Worm (Caenorhabditis elegans) whole organism, young adult: ENCODE data around the gene K11H12.7.

Experiments used
- D2030.7 ChIP-seq: fragments of 200-800 bp; sonication (Bioruptor generic); IDR thresholded peaks from 2 replicates; pipeline ENCODE4 v1.3.6; 2022; ENCODE audit warnings: missing genetic modification reagents, missing genetic modification characterization, missing compliant biosample characterization
- F52B5.7 ChIP-seq: sonication (generic microtip); optimal IDR thresholded peaks from 2 replicates; lab custom pipeline; 2016; ENCODE audit warnings: mild to moderate bottlenecking, missing genetic modification characterization, missing compliant biosample characterization
- F57C9.4 ChIP-seq: sonication (generic microtip); optimal IDR thresholded peaks from 2 replicates; lab custom pipeline; 2017; ENCODE audit warnings: mild to moderate bottlenecking, missing genetic modification characterization, missing compliant biosample characterization
- K11D2.4 ChIP-seq: fragments of 200-800 bp; sonication (Bioruptor generic); IDR thresholded peaks from 2 replicates; pipeline ENCODE4 v1.3.6; 2022; ENCODE audit warnings: missing genetic modification reagents, missing genetic modification characterization, missing compliant biosample characterization
- T26A5.8 ChIP-seq: sonication (generic microtip); optimal IDR thresholded peaks from 2 replicates; lab custom pipeline; 2016; ENCODE audit warnings: missing genetic modification characterization, missing compliant biosample characterization
- Y56A3A.18 ChIP-seq: fragments of 200-800 bp; sonication (Bioruptor generic); IDR thresholded peaks from 2 replicates; pipeline ENCODE4 v1.3.6; 2022; ENCODE audit warnings: missing genetic modification reagents, missing genetic modification characterization, missing compliant biosample characterization
- Y67H2A.10 ChIP-seq: fragments of 200-800 bp; sonication (Bioruptor generic); conservative IDR thresholded peaks from 2 replicates; pipeline ENCODE4 v1.3.6; 2022; ENCODE audit warnings: missing genetic modification reagents, missing genetic modification characterization, missing compliant biosample characterization
- Y79H2A.3 ChIP-seq: fragments of 200-800 bp; sonication (Bioruptor generic); conservative IDR thresholded peaks from 2 replicates; pipeline ENCODE4 v1.3.6; 2022; ENCODE audit warnings: missing genetic modification reagents, missing genetic modification characterization, missing compliant biosample characterization
- akir-1 ChIP-seq: fragments of 200-800 bp; sonication (Bioruptor generic); optimal IDR thresholded peaks from 2 replicates; lab custom pipeline; 2018; ENCODE audit warnings: mild to moderate bottlenecking, missing genetic modification characterization, moderate library complexity, missing compliant biosample characterization
- ama-1 ChIP-seq, 3 experiments: fragments of 150-350 bp in 1 of 3; sonication (generic microtip) in 2 of 3; optimal IDR thresholded peaks; 2 replicates each; lab custom pipeline; 2014 to 2018; ENCODE audit warnings: missing biosample characterization in 2 of 3, missing genetic modification characterization in 2 of 3, missing genetic modification reagents in 2 of 3
- aptf-2 ChIP-seq: fragments of 200-800 bp; sonication (Bioruptor generic); conservative IDR thresholded peaks from 2 replicates; pipeline ENCODE4 v1.3.6; 2022; ENCODE audit warnings: missing genetic modification reagents, missing genetic modification characterization, missing compliant biosample characterization
- aptf-3 ChIP-seq: fragments of 200-800 bp; sonication (Bioruptor generic); IDR thresholded peaks from 2 replicates; pipeline ENCODE4 v1.3.6; 2022; ENCODE audit warnings: missing genetic modification characterization, missing compliant biosample characterization
- attf-3 ChIP-seq: fragments of 200-800 bp; sonication (Bioruptor generic); conservative IDR thresholded peaks from 2 replicates; pipeline ENCODE4 v1.3.6; 2022; ENCODE audit warnings: missing genetic modification reagents, missing genetic modification characterization, missing compliant biosample characterization
- attf-6 ChIP-seq: fragments of 200-800 bp; sonication (Bioruptor generic); IDR thresholded peaks from 2 replicates; pipeline ENCODE4 v1.3.6; 2022; ENCODE audit warnings: missing genetic modification reagents, missing genetic modification characterization, missing compliant biosample characterization
- bed-1 ChIP-seq: fragments of 200-800 bp; sonication (Bioruptor generic); IDR thresholded peaks from 2 replicates; pipeline ENCODE4 v1.3.6; 2022; ENCODE audit warnings: missing genetic modification reagents, missing genetic modification characterization, missing compliant biosample characterization
- cebp-1 ChIP-seq, 2 experiments: fragments of 200-800 bp in 1 of 2; sonication (Bioruptor generic) in 1 of 2; sonication (generic microtip) in 1 of 2; IDR thresholded peaks in 1 of 2; optimal IDR thresholded peaks in 1 of 2; 2 replicates each; pipeline versions ENCODE4 v1.3.6 to Lab custom; 2017 to 2022; ENCODE audit warnings: missing compliant biosample characterization in 2 of 2, missing genetic modification characterization in 2 of 2, mild to moderate bottlenecking in 1 of 2, missing genetic modification reagents in 1 of 2, moderate library complexity in 1 of 2
- dox-1 ChIP-seq: fragments of 200-800 bp; sonication (Bioruptor generic); IDR thresholded peaks from 2 replicates; pipeline ENCODE4 v1.3.6; 2022; ENCODE audit warnings: missing genetic modification reagents, missing genetic modification characterization, missing compliant biosample characterization
- dpl-1 ChIP-seq: fragments of 150-350 bp; optimal IDR thresholded peaks from 2 replicates; lab custom pipeline; 2014; ENCODE audit warnings: missing biosample characterization, missing genetic modification reagents, missing genetic modification characterization
- ekl-4 ChIP-seq: fragments of 200-800 bp; sonication (Bioruptor generic); IDR thresholded peaks from 2 replicates; pipeline ENCODE4 v1.3.6; 2022; ENCODE audit warnings: missing genetic modification reagents, missing genetic modification characterization, missing compliant biosample characterization
- ets-4 ChIP-seq: fragments of 200-800 bp; sonication (Bioruptor generic); optimal IDR thresholded peaks from 2 replicates; lab custom pipeline; 2018; ENCODE audit warnings: mild to moderate bottlenecking, missing genetic modification characterization, missing compliant biosample characterization
- him-1 ChIP-seq: sonication (generic microtip); optimal IDR thresholded peaks from 2 replicates; lab custom pipeline; 2016; ENCODE audit warnings: missing genotype, missing genetic modification reagents, missing genetic modification characterization, missing compliant biosample characterization
- hlh-26 ChIP-seq: fragments of 200-800 bp; sonication (Bioruptor generic); conservative IDR thresholded peaks from 2 replicates; pipeline ENCODE4 v1.3.6; 2022; ENCODE audit warnings: missing genetic modification reagents, missing genetic modification characterization, missing compliant biosample characterization
- hsf-1 ChIP-seq: fragments of 200-800 bp; sonication (Bioruptor generic); IDR thresholded peaks from 2 replicates; pipeline ENCODE4 v1.3.6; 2022; ENCODE audit warnings: missing genetic modification reagents, missing genetic modification characterization, missing compliant biosample characterization
- lin-54 ChIP-seq: fragments of 200-800 bp; sonication (Bioruptor generic); optimal IDR thresholded peaks from 2 replicates; lab custom pipeline; 2018; ENCODE audit warnings: mild to moderate bottlenecking, missing genetic modification characterization, missing compliant biosample characterization
- madf-3 ChIP-seq: fragments of 200-800 bp; sonication (Bioruptor generic); IDR thresholded peaks from 2 replicates; pipeline ENCODE4 v1.3.6; 2022; ENCODE audit warnings: missing genetic modification reagents, missing genetic modification characterization, missing compliant biosample characterization
- mes-4 ChIP-seq: sonication (generic microtip); optimal IDR thresholded peaks from 2 replicates; lab custom pipeline; 2016; ENCODE audit warnings: missing genotype, missing genetic modification characterization, missing compliant biosample characterization
- nfya-1 ChIP-seq: sonication (generic microtip); optimal IDR thresholded peaks from 2 replicates; lab custom pipeline; 2017; ENCODE audit warnings: antibody characterized with exemption, missing compliant biosample characterization, missing genetic modification characterization, borderline replicate concordance; ENCODE audit not compliant: insufficient read depth
- nfyb-1 ChIP-seq: fragments of 200-800 bp; sonication (Bioruptor generic); IDR thresholded peaks from 2 replicates; pipeline ENCODE4 v1.3.6; 2022; ENCODE audit warnings: missing genetic modification reagents, missing genetic modification characterization, missing compliant biosample characterization
- nhr-179 ChIP-seq: sonication (generic microtip); optimal IDR thresholded peaks from 2 replicates; lab custom pipeline; 2016; ENCODE audit warnings: mild to moderate bottlenecking, missing genetic modification characterization, missing compliant biosample characterization
- nhr-80 ChIP-seq: sonication (generic microtip); optimal IDR thresholded peaks from 2 replicates; lab custom pipeline; 2016; ENCODE audit warnings: missing genetic modification characterization, missing compliant biosample characterization
- rec-8 ChIP-seq, 2 experiments: sonication (generic microtip); optimal IDR thresholded peaks; 2 replicates each; lab custom pipeline; 2016; ENCODE audit warnings: mild to moderate bottlenecking in 2 of 2, missing genetic modification characterization in 2 of 2, missing genetic modification reagents in 2 of 2, missing genotype in 2 of 2, missing biosample characterization in 1 of 2, missing compliant biosample characterization in 1 of 2, moderate library complexity in 1 of 2
- sdz-38 ChIP-seq: sonication (generic microtip); optimal IDR thresholded peaks from 2 replicates; lab custom pipeline; 2016; ENCODE audit warnings: missing genotype, missing genetic modification characterization, missing compliant biosample characterization
- snpc-3.4 ChIP-seq: sonication (generic microtip); optimal IDR thresholded peaks from 2 replicates; lab custom pipeline; 2017; ENCODE audit warnings: missing genetic modification characterization, mild to moderate bottlenecking, missing compliant biosample characterization, antibody characterized with exemption, moderate library complexity, missing genotype, missing genetic modification reagents
- snpc-4 ChIP-seq, 5 experiments: fragments of 150-350 bp in 1 of 5; sonication (generic microtip) in 4 of 5; optimal IDR thresholded peaks; 2 replicates each; lab custom pipeline; 2014 to 2018; ENCODE audit warnings: missing genetic modification characterization in 5 of 5, missing biosample characterization in 3 of 5, antibody characterized with exemption in 2 of 5, mild to moderate bottlenecking in 2 of 5, missing compliant biosample characterization in 2 of 5, missing genotype in 2 of 5, moderate library complexity in 2 of 5, missing genetic modification reagents in 1 of 5
- somi-1 ChIP-seq: fragments of 200-800 bp; sonication (Bioruptor generic); optimal IDR thresholded peaks from 2 replicates; lab custom pipeline; 2018; ENCODE audit warnings: mild to moderate bottlenecking, missing genetic modification characterization, missing compliant biosample characterization
- sptf-2 ChIP-seq: fragments of 200-800 bp; sonication (Bioruptor generic); optimal IDR thresholded peaks from 2 replicates; lab custom pipeline; 2018; ENCODE audit warnings: mild to moderate bottlenecking, missing genetic modification characterization, missing compliant biosample characterization
- tbx-9 ChIP-seq: sonication (generic microtip); optimal IDR thresholded peaks from 2 replicates; lab custom pipeline; 2016; ENCODE audit warnings: borderline replicate concordance, missing genetic modification characterization, inconsistent platforms, missing compliant biosample characterization
- unc-130 ChIP-seq: sonication (generic microtip); optimal IDR thresholded peaks from 2 replicates; lab custom pipeline; 2016; ENCODE audit warnings: missing genetic modification reagents, missing genetic modification characterization, missing compliant biosample characterization
- zfh-2 ChIP-seq: fragments of 200-800 bp; sonication (Bioruptor generic); conservative IDR thresholded peaks from 2 replicates; pipeline ENCODE4 v1.3.6; 2022; ENCODE audit warnings: missing genetic modification reagents, missing genetic modification characterization, missing compliant biosample characterization
- zim-3 ChIP-seq: sonication (generic microtip); optimal IDR thresholded peaks from 2 replicates; lab custom pipeline; 2017; ENCODE audit warnings: mild to moderate bottlenecking, missing genetic modification characterization, moderate library complexity, missing compliant biosample characterization
- ztf-18 ChIP-seq: sonication (generic microtip); optimal IDR thresholded peaks from 2 replicates; lab custom pipeline; 2016; ENCODE audit warnings: missing genotype, mild to moderate bottlenecking, missing genetic modification characterization, missing compliant biosample characterization
- ztf-26 ChIP-seq: sonication (generic microtip); optimal IDR thresholded peaks from 2 replicates; lab custom pipeline; 2017; ENCODE audit warnings: missing genetic modification characterization, missing compliant biosample characterization

Gene K11H12.7

DNA sequence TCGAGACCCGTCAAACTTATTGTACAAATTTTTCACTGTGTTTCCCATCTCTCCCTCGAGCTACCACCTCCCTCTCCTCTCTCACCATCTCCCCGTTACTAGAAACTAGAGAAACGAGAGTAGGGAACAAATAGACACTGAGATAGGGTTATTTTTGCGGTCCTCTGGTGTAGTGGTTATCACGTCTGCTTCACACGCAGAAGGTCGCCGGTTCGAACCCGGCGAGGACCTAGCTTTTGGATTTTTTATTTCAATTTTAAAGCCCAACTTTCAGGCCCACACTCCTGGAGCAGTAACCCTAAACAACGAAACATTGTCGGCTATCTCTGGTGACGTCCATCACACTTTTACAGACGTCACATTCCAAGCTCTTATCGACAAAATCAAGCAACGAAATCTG, 45.0 kb upstream of the K11H12.7 start (continued):
- TF ChIP-seq F52B5.7 (peak; percentile 38), rec-8 (tag; optimal IDR thresholded peaks at IDR 0.05; lab: Kevin White, UChicago) (peak; percentile 30 to 47), zim-3 (tag; lab: Kevin White, UChicago) (peak; percentile 82), nhr-80 (tag; lab: Kevin White, UChicago) (no peak)
- TF ChIP-seq, all 124 proteins: peak for 55

ce11 chrIV:622989-623388, 42.3 kb upstream of the K11H12.7 start:
- TF ChIP-seq T26A5.8 (tag; lab: Kevin White, UChicago) (no peak), unc-130 (GFP tag; lab: Kevin White, UChicago) (no peak), hlh-26 (no peak), Y79H2A.3 (GFP tag; lab: Robert Waterston, UW) (no peak), Y67H2A.10 (GFP tag; lab: Robert Waterston, UW) (no peak), ekl-4 (GFP tag; lab: Robert Waterston, UW) (no peak), Y56A3A.18 (GFP tag; lab: Robert Waterston, UW) (no peak), zfh-2 (GFP tag; lab: Robert Waterston, UW) (no peak), nhr-179 (no peak), snpc-3.4 (tag; lab: Kevin White, UChicago) (no peak), tbx-9 (tag; lab: Kevin White, UChicago) (no peak), ztf-26 (tag; lab: Kevin White, UChicago) (no peak)

- TF ChIP-seq attf-6 = peak; percentile 81
- TF ChIP-seq aptf-2 (GFP tag; lab: Robert Waterston, UW) = peak; percentile 56; the same call in 1 of the 2 replicates
- TF ChIP-seq D2030.7 = peak; percentile 37; the same call in 1 of the 2 replicates
- TF ChIP-seq nfyb-1 (GFP tag; lab: Robert Waterston, UW) = no peak
- no peak for TF ChIP-seq somi-1 (GFP tag; lab: Kevin White, UChicago)
- TF ChIP-seq nfya-1 (tag; lab: Kevin White, UChicago) = no peak
- TF ChIP-seq aptf-3 = 0 out of 2 replicates have a peak, but pooled peaks have one; percentile 23
- TF ChIP-seq dpl-1 (GFP tag; lab: Kevin White, UChicago) = no peak
- no peak for TF ChIP-seq cebp-1 (GFP tag; IDR thresholded peaks at IDR 0.05; lab: Robert Waterston, UW)
- TF ChIP-seq cebp-1 (tag; optimal IDR thresholded peaks at IDR 0.05; lab: Kevin White, UChicago) = no peak
These were observed 41.4 kb upstream of the K11H12.7 start for ce11 chrIV:623876-624275.

DNA sequence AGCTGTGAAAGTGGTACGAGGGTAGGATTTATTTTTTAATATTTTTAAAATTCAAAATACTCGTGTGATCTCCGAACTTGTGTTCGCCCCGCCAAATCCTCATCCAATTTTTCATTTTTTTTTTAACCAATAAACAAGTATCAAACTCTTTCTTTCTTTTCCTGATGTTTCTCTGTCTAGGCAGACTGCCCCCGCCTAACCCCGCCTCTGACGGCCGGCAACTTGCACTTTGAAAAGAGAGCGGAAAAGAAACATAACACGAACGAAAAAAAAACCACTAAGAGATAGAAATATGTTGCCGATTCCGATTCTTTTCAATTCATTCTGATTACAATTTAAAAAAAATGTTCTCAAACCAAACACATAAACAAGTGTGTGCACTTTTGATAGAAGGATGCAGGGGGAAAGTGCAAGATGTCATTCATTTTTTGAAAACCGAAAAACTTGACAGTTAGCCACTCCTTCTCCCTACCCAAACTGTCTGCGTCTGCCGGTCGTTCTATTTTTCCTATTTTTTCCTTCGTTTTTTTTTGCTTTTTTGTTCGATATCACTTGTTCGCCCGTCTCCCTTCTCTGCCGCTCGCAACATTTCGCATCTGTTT, 39.3 kb upstream of the K11H12.7 start:
- TF ChIP-seq snpc-4 (GFP tag; optimal IDR thresholded peaks at IDR 0.05; lab: Kevin White, UChicago) (no peak), snpc-4 (tag; optimal IDR thresholded peaks at IDR 0.05; lab: Kevin White, UChicago) (peak in 2 of 4 experiments; percentile 5 to 18), madf-3 (no peak), K11D2.4 (no peak), attf-3 (GFP tag; lab: Robert Waterston, UW) (no peak), sptf-2 (GFP tag; lab: Kevin White, UChicago) (no peak), ets-4 (GFP tag; lab: Kevin White, UChicago) (no peak), F52B5.7 (no peak), ztf-18 (no peak), sdz-38 (tag; lab: Kevin White, UChicago) (no peak), F57C9.4 (tag; lab: Kevin White, UChicago) (no peak), him-1 (tag; lab: Kevin White, UChicago) (no peak), tbx-9 (tag; lab: Kevin White, UChicago) (no peak), akir-1 (GFP tag; lab: Kevin White, UChicago) (no peak), mes-4 (tag; lab: Kevin White, UChicago) (no peak), dox-1 (GFP tag; lab: Robert Waterston, UW) (peak; percentile 40; the same call in 1 of the 2 replicates), bed-1 (GFP tag; lab: Robert Waterston, UW) (no peak), ama-1 (optimal IDR thresholded peaks at IDR 0.05; lab: Kevin White, UChicago) (no peak), ama-1 (GFP tag; optimal IDR thresholded peaks at IDR 0.05; lab: Kevin White, UChicago) (no peak), lin-54 (GFP tag; lab: Kevin White, UChicago) (no peak), hsf-1 (GFP tag; lab: Robert Waterston, UW) (no peak)
